Worm (Caenorhabditis elegans): ENCODE data around the gene C15F1.8.

ce11 chrII:6937057-6937456 is 40.6 kb downstream of the C15F1.8 start:
- no peak for TF ChIP-seq zag-1 (tag; optimal IDR thresholded peaks at IDR 0.05)
- no peak for TF ChIP-seq set-16 (GFP tag; IDR thresholded peaks at IDR 0.05)
- no peak for TF ChIP-seq fos-1 (tag; optimal IDR thresholded peaks at IDR 0.05)
- no peak for TF ChIP-seq nhr-6 (tag; optimal IDR thresholded peaks at IDR 0.05)
- no peak for TF ChIP-seq lin-13 (GFP tag; optimal IDR thresholded peaks at IDR 0.05)
- no peak for TF ChIP-seq nhr-25 (tag; optimal IDR thresholded peaks at IDR 0.05; ENCODE audit: borderline replicate concordance, insufficient read depth)
- TF ChIP-seq mep-1 (tag; optimal IDR thresholded peaks at IDR 0.05), result no peak
- no peak for TF ChIP-seq saeg-2 (GFP tag; IDR thresholded peaks at IDR 0.05)
- no peak for TF ChIP-seq lin-15B (tag; optimal IDR thresholded peaks at IDR 0.05)
- no peak for TF ChIP-seq unc-39 (tag; optimal IDR thresholded peaks at IDR 0.05)
- TF ChIP-seq nhr-11 (tag; optimal IDR thresholded peaks at IDR 0.05), result no peak
- no peak for TF ChIP-seq dve-1 (tag; optimal IDR thresholded peaks at IDR 0.05; ENCODE audit: insufficient read depth)
- no peak for TF ChIP-seq ztf-7 (tag; optimal IDR thresholded peaks at IDR 0.05)
